Worm (Caenorhabditis elegans) whole organism, L1 larva: ENCODE results near the gene C18D4.4.

Experiments used
- egl-13 ChIP-seq: sonication (generic microtip); optimal IDR thresholded peaks from 2 replicates; lab custom pipeline; 2016; ENCODE audit warnings: missing genotype, missing genetic modification reagents, missing genetic modification characterization, missing compliant biosample characterization
- lsy-2 ChIP-seq, 2 experiments: fragments of 150-350 bp; optimal IDR thresholded peaks; 2 replicates each; lab custom pipeline; 2014; ENCODE audit warnings: missing biosample characterization in 2 of 2, missing genetic modification characterization in 2 of 2
- mef-2 ChIP-seq: fragments of 150-350 bp; optimal IDR thresholded peaks from 2 replicates; lab custom pipeline; 2014; ENCODE audit warnings: missing biosample characterization, missing genetic modification characterization
- unc-62 ChIP-seq: fragments of 150-350 bp; optimal IDR thresholded peaks from 2 replicates; lab custom pipeline; 2014; ENCODE audit warnings: missing biosample characterization, missing genetic modification reagents, missing genetic modification characterization
- xbp-1 ChIP-seq: sonication (generic microtip); optimal IDR thresholded peaks from 2 replicates; lab custom pipeline; 2016; ENCODE audit warnings: missing genetic modification characterization, missing compliant biosample characterization

DNA sequence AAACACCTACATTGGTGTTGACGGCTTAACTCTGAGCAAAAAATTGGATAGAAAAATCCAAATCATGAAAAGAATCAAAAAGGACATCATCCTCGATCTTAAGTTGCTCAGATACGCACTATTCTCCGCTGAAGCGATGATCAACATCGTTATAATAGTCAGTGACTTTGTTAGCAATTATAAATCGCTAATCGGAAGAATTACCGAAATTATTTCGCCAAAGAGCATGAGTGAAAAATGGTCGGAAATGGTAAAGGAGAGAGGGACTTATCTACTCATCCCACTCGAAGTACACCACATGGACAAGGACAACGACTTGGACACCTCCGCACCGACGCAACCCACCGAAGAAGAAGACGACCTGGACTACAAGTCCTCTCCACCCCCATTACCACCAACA, 48.7 kb upstream of the C18D4.4 start:
- TF ChIP-seq xbp-1 (no peak), egl-13 (no peak), unc-62 (GFP tag; lab: Kevin White, UChicago) (no peak), mef-2 (tag; lab: Kevin White, UChicago) (no peak), lsy-2 (tag; optimal IDR thresholded peaks at IDR 0.05; lab: Kevin White, UChicago) (no peak)
